Fruit fly (Drosophila melanogaster) whole organism, embryonic: Measurements from ENCODE around the gene Polr1C.

Source experiments
- Adf1 ChIP-seq: fragments of 200-800 bp; sonication (Bioruptor generic); IDR thresholded peaks from 2 replicates; pipeline ENCODE4 v1.3.6; 2022; ENCODE audit warnings: missing biosample characterization, missing genetic modification characterization
- B-H2 ChIP-seq: fragments of 200-800 bp; sonication (Bioruptor generic); optimal IDR thresholded peaks from 2 replicates; lab custom pipeline; 2018; ENCODE audit warnings: missing biosample characterization, mild to moderate bottlenecking, missing genetic modification characterization
- BEAF-32 ChIP-seq: fragments of 200-800 bp; sonication (Bioruptor generic); optimal IDR thresholded peaks from 3 replicates; lab custom pipeline; 2017; ENCODE audit warnings: missing biosample characterization, missing genetic modification characterization, mild to moderate bottlenecking, moderate library complexity, missing genetic modification reagents
- C15 ChIP-seq: fragments of 200-800 bp; sonication (Bioruptor generic); IDR thresholded peaks from 3 replicates; pipeline ENCODE4 v1.3.6; 2022; ENCODE audit warnings: missing biosample characterization, missing genetic modification characterization
- CG10462 ChIP-seq: fragments of 200-800 bp; sonication (Bioruptor generic); optimal IDR thresholded peaks from 2 replicates; lab custom pipeline; 2016; ENCODE audit warnings: missing biosample characterization, missing genetic modification characterization
- CG17568 ChIP-seq: fragments of 200-800 bp; sonication (Bioruptor generic); optimal IDR thresholded peaks from 2 replicates; lab custom pipeline; 2018; ENCODE audit warnings: missing biosample characterization, mild to moderate bottlenecking, missing genetic modification characterization, moderate library complexity
- CG31365 ChIP-seq: fragments of 200-800 bp; sonication (Bioruptor generic); optimal IDR thresholded peaks from 2 replicates; lab custom pipeline; 2018; ENCODE audit warnings: missing biosample characterization, mild to moderate bottlenecking, missing genetic modification characterization
- CG31388 ChIP-seq: fragments of 200-800 bp; sonication (Bioruptor generic); optimal IDR thresholded peaks from 2 replicates; lab custom pipeline; 2016; ENCODE audit warnings: missing biosample characterization, missing genetic modification characterization
- CG3995 ChIP-seq: fragments of 200-800 bp; sonication (Bioruptor generic); optimal IDR thresholded peaks from 3 replicates; lab custom pipeline; 2016; ENCODE audit warnings: missing biosample characterization, missing genetic modification characterization
- CG42726 ChIP-seq: fragments of 200-800 bp; sonication (Bioruptor generic); IDR thresholded peaks from 2 replicates; pipeline ENCODE4 v1.3.6; 2022; ENCODE audit warnings: missing biosample characterization, missing genetic modification characterization; ENCODE audit not compliant: partially characterized antibody
- CG43689 ChIP-seq: fragments of 200-800 bp; sonication (Bioruptor generic); IDR thresholded peaks from 2 replicates; pipeline ENCODE4 v1.3.6; 2022; ENCODE audit warnings: missing biosample characterization, missing genetic modification characterization
- CG6272 ChIP-seq: fragments of 200-800 bp; sonication (Bioruptor generic); IDR thresholded peaks from 2 replicates; pipeline ENCODE4 v1.3.6; 2022; ENCODE audit warnings: missing biosample characterization, missing genetic modification characterization
- CG9215 ChIP-seq: fragments of 200-800 bp; sonication (Bioruptor generic); IDR thresholded peaks from 2 replicates; pipeline ENCODE4 v1.3.6; 2022; ENCODE audit warnings: missing biosample characterization, missing genetic modification characterization
- CG9817 ChIP-seq: fragments of 200-800 bp; sonication (Bioruptor generic); optimal IDR thresholded peaks from 2 replicates; lab custom pipeline; 2018; ENCODE audit warnings: missing biosample characterization, mild to moderate bottlenecking, missing genetic modification characterization, moderate library complexity
- CG9876 ChIP-seq: fragments of 200-800 bp; sonication (Bioruptor generic); optimal IDR thresholded peaks from 2 replicates; lab custom pipeline; 2016; ENCODE audit warnings: missing biosample characterization, missing genetic modification characterization
- Dp ChIP-seq: fragments of 200-800 bp; sonication (Bioruptor generic); optimal IDR thresholded peaks from 2 replicates; lab custom pipeline; 2018; ENCODE audit warnings: missing biosample characterization, mild to moderate bottlenecking, missing genetic modification characterization, moderate library complexity
- Fer3 ChIP-seq: fragments of 200-800 bp; sonication (Bioruptor generic); optimal IDR thresholded peaks from 2 replicates; lab custom pipeline; 2018; ENCODE audit warnings: missing biosample characterization, mild to moderate bottlenecking, missing genetic modification characterization, moderate library complexity
- Max ChIP-seq: fragments of 200-800 bp; sonication (Bioruptor generic); optimal IDR thresholded peaks from 2 replicates; lab custom pipeline; 2016; ENCODE audit warnings: missing biosample characterization, mild to moderate bottlenecking, missing genetic modification characterization
- Med ChIP-seq: fragments of 200-800 bp; sonication (Bioruptor generic); peaks from one replicate; lab custom pipeline; 2016; ENCODE audit warnings: missing biosample characterization, missing genetic modification characterization, mild to moderate bottlenecking, inconsistent platforms, moderate library complexity
- Mrtf ChIP-seq: fragments of 200-800 bp; sonication (Bioruptor generic); IDR thresholded peaks from 3 replicates; pipeline ENCODE4 v1.3.6; 2022; ENCODE audit warnings: missing biosample characterization, missing genetic modification characterization
- Nf-YC ChIP-seq: fragments of 200-800 bp; optimal IDR thresholded peaks from 3 replicates; lab custom pipeline; 2019; ENCODE audit warnings: missing biosample characterization, mild to moderate bottlenecking, missing genetic modification characterization, moderate library complexity
- NfI ChIP-seq: fragments of 200-800 bp; sonication (Bioruptor generic); optimal IDR thresholded peaks from 3 replicates; lab custom pipeline; 2018; ENCODE audit warnings: missing biosample characterization, mild to moderate bottlenecking, missing genetic modification characterization, moderate library complexity
- Oli ChIP-seq: fragments of 200-800 bp; sonication (Bioruptor generic); optimal IDR thresholded peaks from 2 replicates; lab custom pipeline; 2018; ENCODE audit warnings: missing biosample characterization, mild to moderate bottlenecking, missing genetic modification characterization, moderate library complexity
- Sox102F ChIP-seq: fragments of 200-800 bp; sonication (Bioruptor generic); optimal IDR thresholded peaks from 2 replicates; lab custom pipeline; 2018; ENCODE audit warnings: missing biosample characterization, mild to moderate bottlenecking, missing genetic modification characterization, moderate library complexity
- TFAM ChIP-seq: fragments of 200-800 bp; sonication (Bioruptor generic); optimal IDR thresholded peaks from 2 replicates; lab custom pipeline; 2017; ENCODE audit warnings: missing biosample characterization, missing genetic modification characterization, inconsistent platforms
- Tbp ChIP-seq: fragments of >200 bp; optimal IDR thresholded peaks from 2 replicates; lab custom pipeline; 2018; ENCODE audit warnings: missing biosample characterization, missing genetic modification characterization
- Xrp1 ChIP-seq: fragments of 200-800 bp; sonication (Bioruptor generic); IDR thresholded peaks from 2 replicates; pipeline ENCODE4 v1.3.6; 2022; ENCODE audit warnings: missing biosample characterization, missing genetic modification characterization
- ash1 ChIP-seq: fragments of 200-800 bp; sonication (Bioruptor generic); optimal IDR thresholded peaks from 2 replicates; lab custom pipeline; 2018; ENCODE audit warnings: missing biosample characterization, mild to moderate bottlenecking, missing genetic modification characterization
- az2 ChIP-seq: fragments of 200-800 bp; sonication (Bioruptor generic); optimal IDR thresholded peaks from 3 replicates; lab custom pipeline; 2016; ENCODE audit warnings: missing biosample characterization, missing genetic modification characterization
- bbx ChIP-seq: fragments of 200-800 bp; sonication (Bioruptor generic); IDR thresholded peaks from 2 replicates; pipeline ENCODE4 v1.3.6; 2022; ENCODE audit warnings: missing biosample characterization, missing genetic modification characterization; ENCODE audit not compliant: partially characterized antibody
- caup ChIP-seq: fragments of 200-800 bp; sonication (Bioruptor generic); optimal IDR thresholded peaks from 3 replicates; lab custom pipeline; 2017; ENCODE audit warnings: missing biosample characterization, mild to moderate bottlenecking, missing genetic modification characterization, moderate library complexity; ENCODE audit not compliant: severe bottlenecking
- corto ChIP-seq: fragments of 200-800 bp; sonication (Bioruptor generic); optimal IDR thresholded peaks from 2 replicates; lab custom pipeline; 2016; ENCODE audit warnings: missing biosample characterization, mild to moderate bottlenecking, missing genetic modification characterization, moderate library complexity
- da ChIP-seq: fragments of 200-800 bp; sonication (Bioruptor generic); optimal IDR thresholded peaks from 2 replicates; lab custom pipeline; 2016; ENCODE audit warnings: missing biosample characterization, missing genetic modification characterization
- en ChIP-seq: fragments of 200-800 bp; sonication (Bioruptor generic); optimal IDR thresholded peaks from 2 replicates; lab custom pipeline; 2016; ENCODE audit warnings: missing biosample characterization, missing genetic modification characterization
- gcm ChIP-seq: fragments of 200-800 bp; sonication (Bioruptor generic); optimal IDR thresholded peaks from 2 replicates; lab custom pipeline; 2019; ENCODE audit warnings: missing biosample characterization, mild to moderate bottlenecking, missing genetic modification characterization, moderate library complexity
- kah ChIP-seq: fragments of 200-800 bp; sonication (Bioruptor generic); optimal IDR thresholded peaks from 2 replicates; lab custom pipeline; 2018; ENCODE audit warnings: missing biosample characterization, mild to moderate bottlenecking, missing genetic modification characterization
- lbe ChIP-seq: fragments of 200-800 bp; sonication (Bioruptor generic); optimal IDR thresholded peaks from 2 replicates; lab custom pipeline; 2016; ENCODE audit warnings: missing biosample characterization, mild to moderate bottlenecking, missing genetic modification characterization
- lola ChIP-seq, 3 experiments: fragments of >200 bp in 2 of 3; fragments of 200-800 bp in 1 of 3; sonication (Bioruptor generic) in 1 of 3; optimal IDR thresholded peaks; 2 replicates each; lab custom pipeline; 2017 to 2019; ENCODE audit warnings: missing biosample characterization in 3 of 3, missing genetic modification characterization in 3 of 3, mild to moderate bottlenecking in 1 of 3, moderate library complexity in 1 of 3
- luna ChIP-seq: fragments of 200-800 bp; sonication (Bioruptor generic); optimal IDR thresholded peaks from 2 replicates; lab custom pipeline; 2016; ENCODE audit warnings: missing biosample characterization, missing genetic modification characterization
- pb ChIP-seq: fragments of 200-800 bp; sonication (Bioruptor generic); optimal IDR thresholded peaks from 3 replicates; lab custom pipeline; 2016; ENCODE audit warnings: missing biosample characterization, missing genetic modification characterization
- pfk ChIP-seq: fragments of 200-800 bp; sonication (Bioruptor generic); optimal IDR thresholded peaks from 2 replicates; lab custom pipeline; 2018; ENCODE audit warnings: missing biosample characterization, mild to moderate bottlenecking, missing genetic modification characterization, moderate library complexity
- sisA ChIP-seq: fragments of 200-800 bp; sonication (Bioruptor generic); IDR thresholded peaks from 2 replicates; pipeline ENCODE4 v1.3.6; 2022; ENCODE audit warnings: missing biosample characterization, missing genetic modification characterization
- sob ChIP-seq: fragments of 200-800 bp; sonication (Bioruptor generic); IDR thresholded peaks from 2 replicates; pipeline ENCODE4 v1.3.6; 2022; ENCODE audit warnings: missing biosample characterization, missing genetic modification characterization
- stc ChIP-seq: fragments of 200-800 bp; sonication (Bioruptor generic); IDR thresholded peaks from 2 replicates; pipeline ENCODE4 v1.3.6; 2022; ENCODE audit warnings: missing biosample characterization, missing genetic modification characterization
- tap ChIP-seq: fragments of 200-800 bp; optimal IDR thresholded peaks from 3 replicates; lab custom pipeline; 2019; ENCODE audit warnings: missing biosample characterization, mild to moderate bottlenecking, missing genetic modification characterization, moderate library complexity
- tio ChIP-seq: fragments of 200-800 bp; sonication (Bioruptor generic); optimal IDR thresholded peaks from 2 replicates; lab custom pipeline; 2017; ENCODE audit warnings: missing biosample characterization, missing genetic modification characterization, inconsistent platforms
- tll ChIP-seq, 2 experiments: fragments of 200-800 bp in 1 of 2; fragments of >200 bp in 1 of 2; sonication (Bioruptor generic) in 1 of 2; optimal IDR thresholded peaks; 2 replicates each; lab custom pipeline; 2017 to 2019; ENCODE audit warnings: missing biosample characterization in 2 of 2, missing genetic modification characterization in 2 of 2, mild to moderate bottlenecking in 1 of 2, moderate library complexity in 1 of 2
- toy ChIP-seq: fragments of 200-800 bp; sonication (Bioruptor generic); IDR thresholded peaks from 2 replicates; pipeline ENCODE4 v1.3.6; 2022; ENCODE audit warnings: missing biosample characterization, missing genetic modification characterization
- ttk ChIP-seq: fragments of 200-800 bp; sonication (Bioruptor generic); IDR thresholded peaks from 2 replicates; pipeline ENCODE4 v2.1.2; 2022; ENCODE audit warnings: missing biosample characterization, missing genetic modification characterization

The Polr1C gene

DNA sequence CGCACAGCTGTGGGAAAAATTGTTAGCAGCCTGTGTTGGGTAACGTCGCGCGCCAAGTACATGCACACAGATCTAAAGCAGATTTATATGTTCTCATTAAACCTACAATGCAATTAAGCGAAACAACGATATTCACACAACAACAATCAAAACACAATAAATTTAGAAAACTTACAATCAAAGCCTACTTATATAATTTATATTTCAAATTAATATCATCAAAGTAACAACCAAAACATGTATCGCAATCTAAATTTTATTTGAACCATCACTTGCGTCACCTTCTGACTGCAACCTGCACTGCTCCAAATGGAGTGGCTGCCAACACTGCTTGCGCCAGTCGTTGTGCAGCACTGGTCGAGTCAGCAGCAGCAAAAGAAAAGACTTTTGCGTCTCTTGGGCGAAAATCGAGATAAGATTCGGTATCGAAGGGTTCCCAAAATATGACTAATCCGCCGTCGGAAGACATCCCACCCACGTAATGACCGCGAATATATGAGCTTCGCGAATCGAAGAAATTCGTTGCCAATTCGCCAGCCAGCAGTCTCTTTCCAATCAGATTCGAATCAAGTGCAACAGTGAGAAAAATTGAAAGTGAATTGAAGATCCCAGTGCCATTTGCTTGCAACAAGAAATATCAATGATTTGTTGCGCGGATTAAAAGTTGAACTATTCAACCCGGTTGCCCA lies 12.6 kb downstream of the Polr1C start, which contains the start of the genes CG8892 and CG34126 (continued):
- peak; percentile 89 for TF ChIP-seq CG43689
- peak; percentile 68 for TF ChIP-seq BEAF-32 (GFP tag; lab: Kevin White, UChicago)
- peak; percentile 96 for TF ChIP-seq Mrtf (GFP tag; lab: Robert Waterston, UW)
- peak; percentile 94 for TF ChIP-seq gcm (GFP tag; lab: Kevin White, UChicago)
- TF ChIP-seq luna (GFP tag; lab: Kevin White, UChicago), result peak; percentile 87
- no peak for TF ChIP-seq CG17568 (GFP tag; lab: Kevin White, UChicago)
- TF ChIP-seq CG31365 (tag; lab: Kevin White, UChicago), result peak; percentile 66
- peak; percentile 91 for TF ChIP-seq en (GFP tag; lab: Kevin White, UChicago)
- TF ChIP-seq tio (GFP tag; lab: Kevin White, UChicago), result peak; percentile 98
- peak; percentile 54 for TF ChIP-seq pfk (GFP tag; lab: Kevin White, UChicago)
- peak; percentile 98 for TF ChIP-seq CG9817 (tag; lab: Kevin White, UChicago)
- TF ChIP-seq Nf-YC (tag; lab: Kevin White, UChicago), result peak; percentile 92
- peak; percentile 42 for TF ChIP-seq Dp (GFP tag; lab: Kevin White, UChicago)
- TF ChIP-seq lola (GFP tag; optimal IDR thresholded peaks at IDR 0.05; lab: Kevin White, UChicago), result peak in 1 of 3 experiments; percentile 98
- TF ChIP-seq da (GFP tag; lab: Kevin White, UChicago), result peak; percentile 90
- TF ChIP-seq corto, result peak; percentile 95
- TF ChIP-seq tap (tag; lab: Kevin White, UChicago), result peak; percentile 89
- peak; percentile 97 for TF ChIP-seq CG31388 (GFP tag; lab: Kevin White, UChicago)
- peak; percentile 99 for TF ChIP-seq Med (GFP tag; lab: Kevin White, UChicago)
- TF ChIP-seq ttk (GFP tag; lab: Robert Waterston, UW), result peak; percentile 93
- peak; percentile 89 for TF ChIP-seq C15
- TF ChIP-seq Adf1 (GFP tag; lab: Robert Waterston, UW), result peak; percentile 80
- TF ChIP-seq caup, result peak; percentile 96
- TF ChIP-seq bbx (GFP tag; lab: Robert Waterston, UW), result no peak
- TF ChIP-seq Fer3 (tag; lab: Kevin White, UChicago), result peak; percentile 97
- TF ChIP-seq CG6272 (GFP tag; lab: Robert Waterston, UW), result peak; percentile 97
- TF ChIP-seq Xrp1, result peak; percentile 98
- peak; percentile 67 to 95 for TF ChIP-seq tll (GFP tag; optimal IDR thresholded peaks at IDR 0.05; lab: Kevin White, UChicago)
- peak; percentile 98 for TF ChIP-seq sisA (GFP tag; lab: Robert Waterston, UW)
- peak; percentile 96 for TF ChIP-seq B-H2
- peak; percentile 95 for TF ChIP-seq lbe (GFP tag; lab: Kevin White, UChicago)
- TF ChIP-seq Max (GFP tag; lab: Kevin White, UChicago), result peak; percentile 99
- TF ChIP-seq stc (GFP tag; lab: Robert Waterston, UW), result peak; percentile 88
- TF ChIP-seq NfI (GFP tag; lab: Kevin White, UChicago), result peak; percentile 98
- TF ChIP-seq pb (GFP tag; lab: Kevin White, UChicago), result peak; percentile 85
- TF ChIP-seq sob (GFP tag; lab: Robert Waterston, UW), result peak; percentile 98
- TF ChIP-seq CG3995 (GFP tag; lab: Kevin White, UChicago), result peak; percentile 83
- peak; percentile 75 for TF ChIP-seq Tbp (GFP tag; lab: Kevin White, UChicago)
- TF ChIP-seq ash1 (GFP tag; lab: Kevin White, UChicago), result peak; percentile 86
- TF ChIP-seq TFAM (GFP tag; lab: Kevin White, UChicago), result peak; percentile 89
- TF ChIP-seq Sox102F (GFP tag; lab: Kevin White, UChicago), result peak; percentile 94
- TF ChIP-seq az2 (GFP tag; lab: Kevin White, UChicago), result peak; percentile 98
- peak; percentile 97 for TF ChIP-seq CG9215 (GFP tag; lab: Robert Waterston, UW)
- peak; percentile 93 for TF ChIP-seq toy (GFP tag; lab: Robert Waterston, UW)
- peak; percentile 96 for TF ChIP-seq CG9876 (GFP tag; lab: Kevin White, UChicago)
- TF ChIP-seq CG10462 (GFP tag; lab: Kevin White, UChicago), result peak; percentile 97
- TF ChIP-seq kah (GFP tag; lab: Kevin White, UChicago), result peak; percentile 87
- peak; percentile 73 for TF ChIP-seq CG42726 (GFP tag; lab: Robert Waterston, UW)
- TF ChIP-seq Oli, result peak; percentile 96
